Worm (Caenorhabditis elegans) whole organism, mixed stage, embryonic: ENCODE data around the gene M117.6.

ENCODE experiments used
- ceh-39 ChIP-seq: fragments of 150-350 bp; optimal IDR thresholded peaks from 2 replicates; lab custom pipeline; 2014; ENCODE audit warnings: missing biosample characterization, missing genetic modification characterization
- ces-1 ChIP-seq: fragments of 150-350 bp; optimal IDR thresholded peaks from 2 replicates; lab custom pipeline; 2014; ENCODE audit warnings: missing biosample characterization, missing genetic modification reagents, missing genetic modification characterization
- lin-13 ChIP-seq: fragments of 150-350 bp; optimal IDR thresholded peaks from 2 replicates; lab custom pipeline; 2014; ENCODE audit warnings: missing biosample characterization, missing genetic modification characterization
- mab-5 ChIP-seq: fragments of 150-350 bp; optimal IDR thresholded peaks from 2 replicates; lab custom pipeline; 2014; ENCODE audit warnings: missing biosample characterization, missing genetic modification characterization
- nhr-12 ChIP-seq: fragments of 150-350 bp; optimal IDR thresholded peaks from 2 replicates; lab custom pipeline; 2014; ENCODE audit warnings: missing biosample characterization, missing genetic modification characterization
- nhr-76 ChIP-seq: sonication (generic microtip); optimal IDR thresholded peaks from 2 replicates; lab custom pipeline; 2017; ENCODE audit warnings: missing biosample characterization, missing genetic modification characterization
- snpc-4 ChIP-seq: fragments of 150-350 bp; optimal IDR thresholded peaks from 2 replicates; lab custom pipeline; 2014; ENCODE audit warnings: missing biosample characterization, missing genetic modification characterization

DNA sequence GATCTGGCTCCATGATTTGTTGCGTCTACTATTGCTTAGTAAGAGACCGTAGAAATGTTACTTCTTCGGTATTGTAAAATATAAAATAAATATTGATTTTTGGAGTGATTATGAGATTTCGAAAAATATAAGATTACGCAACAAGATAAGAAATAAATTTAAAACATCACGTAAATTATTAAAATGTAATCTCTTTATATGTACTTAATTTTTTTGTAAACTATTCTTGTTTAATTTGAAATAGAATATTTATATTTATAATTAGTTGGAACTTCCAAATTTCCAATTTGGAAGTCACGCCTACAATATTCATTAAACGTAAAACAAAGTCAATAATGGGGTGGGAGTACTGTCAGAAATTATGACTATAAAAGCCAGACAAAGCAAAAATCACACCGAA, 5.5 kb upstream of the M117.6 start, which contains the start of gene M117.4:
- TF ChIP-seq snpc-4 (tag; lab: Kevin White, UChicago) (no peak), lin-13 (tag; lab: Kevin White, UChicago) (no peak), mab-5 (tag; lab: Kevin White, UChicago) (no peak), nhr-12 (tag; lab: Kevin White, UChicago) (no peak), nhr-76 (tag; lab: Kevin White, UChicago) (no peak), ces-1 (GFP tag; lab: Kevin White, UChicago) (no peak), ceh-39 (no peak)
